Fruit fly (Drosophila melanogaster) whole organism, embryonic: ENCODE results near the gene CG32313.

Experiments used
- Asciz ChIP-seq: fragments of 200-800 bp; sonication (Bioruptor generic); optimal IDR thresholded peaks from 2 replicates; lab custom pipeline; 2017; ENCODE audit warnings: missing biosample characterization, mild to moderate bottlenecking, missing genetic modification characterization, missing genetic modification reagents
- BEAF-32 ChIP-seq: fragments of 200-800 bp; sonication (Bioruptor generic); optimal IDR thresholded peaks from 3 replicates; lab custom pipeline; 2017; ENCODE audit warnings: missing biosample characterization, missing genetic modification characterization, mild to moderate bottlenecking, moderate library complexity, missing genetic modification reagents
- CG11247 ChIP-seq: fragments of 200-800 bp; sonication (Bioruptor generic); IDR thresholded peaks from 2 replicates; pipeline ENCODE4 v1.3.6; 2022; ENCODE audit warnings: missing biosample characterization, missing genetic modification characterization
- CG13123 ChIP-seq: fragments of 200-800 bp; sonication (Bioruptor generic); optimal IDR thresholded peaks from 2 replicates; lab custom pipeline; 2016; ENCODE audit warnings: missing biosample characterization, missing genetic modification characterization
- CG15269 ChIP-seq: fragments of 200-800 bp; sonication (Bioruptor generic); optimal IDR thresholded peaks from 2 replicates; lab custom pipeline; 2018; ENCODE audit warnings: missing biosample characterization, mild to moderate bottlenecking, missing genetic modification characterization, moderate library complexity
- CG1602 ChIP-seq: fragments of 200-800 bp; sonication (Bioruptor generic); optimal IDR thresholded peaks from 3 replicates; lab custom pipeline; 2016; ENCODE audit warnings: missing biosample characterization, missing genetic modification characterization
- CG16813 ChIP-seq: fragments of 200-800 bp; sonication (Bioruptor generic); IDR thresholded peaks from 3 replicates; pipeline ENCODE4 v1.3.6; 2022; ENCODE audit warnings: missing biosample characterization, missing genetic modification characterization; ENCODE audit not compliant: partially characterized antibody
- CG17186 ChIP-seq: fragments of 200-800 bp; sonication (Bioruptor generic); optimal IDR thresholded peaks from 3 replicates; lab custom pipeline; 2017; ENCODE audit warnings: missing biosample characterization, missing genetic modification reagents, missing genetic modification characterization
- CG30020 ChIP-seq: fragments of 200-800 bp; optimal IDR thresholded peaks from 2 replicates; lab custom pipeline; 2019; ENCODE audit warnings: missing biosample characterization, mild to moderate bottlenecking, missing genetic modification characterization, moderate library complexity
- CG3281 ChIP-seq: fragments of 200-800 bp; sonication (Bioruptor generic); optimal IDR thresholded peaks from 3 replicates; lab custom pipeline; 2017; ENCODE audit warnings: missing biosample characterization, mild to moderate bottlenecking, missing genetic modification characterization
- CG34422 ChIP-seq: fragments of 200-800 bp; sonication (Bioruptor generic); IDR thresholded peaks from 3 replicates; pipeline ENCODE4 v1.3.6; 2022; ENCODE audit warnings: missing biosample characterization, missing genetic modification characterization
- CG3995 ChIP-seq: fragments of 200-800 bp; sonication (Bioruptor generic); optimal IDR thresholded peaks from 3 replicates; lab custom pipeline; 2016; ENCODE audit warnings: missing biosample characterization, missing genetic modification characterization
- CG4404 ChIP-seq: fragments of 200-800 bp; sonication (Bioruptor generic); IDR thresholded peaks from 2 replicates; pipeline ENCODE4 v1.3.6; 2022; ENCODE audit warnings: missing biosample characterization, missing genetic modification characterization
- CG6854 ChIP-seq: fragments of 200-800 bp; sonication (Bioruptor generic); optimal IDR thresholded peaks from 3 replicates; lab custom pipeline; 2017; ENCODE audit warnings: missing biosample characterization, mild to moderate bottlenecking, missing genetic modification characterization
- CG7556 ChIP-seq: fragments of 200-800 bp; sonication (Bioruptor generic); optimal IDR thresholded peaks from 2 replicates; lab custom pipeline; 2017; ENCODE audit warnings: missing biosample characterization, mild to moderate bottlenecking, missing genetic modification characterization
- CG7745 ChIP-seq: fragments of 200-800 bp; sonication (Bioruptor generic); optimal IDR thresholded peaks from 2 replicates; lab custom pipeline; 2018; ENCODE audit warnings: missing biosample characterization, mild to moderate bottlenecking, missing genetic modification characterization, moderate library complexity
- CG7786 ChIP-seq: fragments of 200-800 bp; sonication (Bioruptor generic); optimal IDR thresholded peaks from 2 replicates; lab custom pipeline; 2016; ENCODE audit warnings: missing biosample characterization, missing genetic modification characterization
- CG7987 ChIP-seq: fragments of 200-800 bp; sonication (Bioruptor generic); optimal IDR thresholded peaks from 2 replicates; lab custom pipeline; 2018; ENCODE audit warnings: missing biosample characterization, mild to moderate bottlenecking, missing genetic modification characterization, moderate library complexity
- CG8290 ChIP-seq, 3 experiments: fragments of 200-800 bp; sonication (Bioruptor generic); optimal IDR thresholded peaks; 2 replicates each; lab custom pipeline; 2016 to 2019; ENCODE audit warnings: missing biosample characterization in 3 of 3, missing genetic modification characterization in 3 of 3, mild to moderate bottlenecking in 2 of 3, moderate library complexity in 1 of 3
- CHES-1-like ChIP-seq: fragments of 200-800 bp; sonication (Bioruptor generic); optimal IDR thresholded peaks from 2 replicates; lab custom pipeline; 2016; ENCODE audit warnings: missing biosample characterization, missing genetic modification characterization
- D19A ChIP-seq: fragments of 200-800 bp; optimal IDR thresholded peaks from 3 replicates; lab custom pipeline; 2019; ENCODE audit warnings: missing biosample characterization, mild to moderate bottlenecking, missing genetic modification characterization, moderate library complexity
- E2f2 ChIP-seq: fragments of 200-800 bp; sonication (Bioruptor generic); IDR thresholded peaks from 2 replicates; pipeline ENCODE4 v1.3.6; 2022; ENCODE audit warnings: missing biosample characterization, missing genetic modification characterization
- Ets65A ChIP-seq: fragments of 200-800 bp; sonication (Bioruptor generic); peaks from one replicate; lab custom pipeline; 2016; ENCODE audit warnings: missing biosample characterization, missing genetic modification characterization
- Gsc ChIP-seq: fragments of 200-800 bp; sonication (Bioruptor generic); IDR thresholded peaks from 2 replicates; pipeline ENCODE4 v1.3.6; 2022; ENCODE audit warnings: missing biosample characterization, missing genetic modification characterization
- Hand ChIP-seq: fragments of 200-800 bp; sonication (Bioruptor generic); optimal IDR thresholded peaks from 2 replicates; lab custom pipeline; 2017; ENCODE audit warnings: mild to moderate bottlenecking, missing biosample characterization, missing genetic modification reagents, missing genetic modification characterization
- Hey ChIP-seq: fragments of 200-800 bp; sonication (Bioruptor generic); optimal IDR thresholded peaks from 3 replicates; lab custom pipeline; 2018; ENCODE audit warnings: missing biosample characterization, mild to moderate bottlenecking, missing genetic modification characterization
- HmgD ChIP-seq: fragments of 200-800 bp; sonication (Bioruptor generic); optimal IDR thresholded peaks from 3 replicates; lab custom pipeline; 2016; ENCODE audit warnings: missing biosample characterization, missing genetic modification characterization
- Hr51 ChIP-seq, 2 experiments: fragments of 200-800 bp; sonication (Bioruptor generic); optimal IDR thresholded peaks; 2 replicates in 1 of 2; 3 replicates in 1 of 2; lab custom pipeline; 2016 to 2018; ENCODE audit warnings: missing biosample characterization in 2 of 2, missing genetic modification characterization in 2 of 2, mild to moderate bottlenecking in 1 of 2, moderate library complexity in 1 of 2
- Lhr ChIP-seq: fragments of 200-800 bp; sonication (Bioruptor generic); optimal IDR thresholded peaks from 3 replicates; lab custom pipeline; 2017; ENCODE audit warnings: mild to moderate bottlenecking, missing biosample characterization, missing genetic modification reagents, missing genetic modification characterization
- Mes4 ChIP-seq: fragments of 200-800 bp; sonication (Bioruptor generic); optimal IDR thresholded peaks from 2 replicates; lab custom pipeline; 2016; ENCODE audit warnings: missing biosample characterization, missing genetic modification characterization
- NFAT ChIP-seq: fragments of 200-800 bp; sonication (Bioruptor generic); IDR thresholded peaks from 2 replicates; pipeline ENCODE4 v1.3.6; 2022; ENCODE audit warnings: missing biosample characterization, missing genetic modification characterization
- NfI ChIP-seq: fragments of 200-800 bp; sonication (Bioruptor generic); optimal IDR thresholded peaks from 3 replicates; lab custom pipeline; 2018; ENCODE audit warnings: missing biosample characterization, mild to moderate bottlenecking, missing genetic modification characterization, moderate library complexity
- Poxn ChIP-seq: fragments of 200-800 bp; sonication (Bioruptor generic); IDR thresholded peaks from 2 replicates; pipeline ENCODE4 v1.3.6; 2022; ENCODE audit warnings: missing biosample characterization, missing genetic modification characterization
- Sry-δ ChIP-seq: fragments of 200-800 bp; sonication (Bioruptor generic); optimal IDR thresholded peaks from 2 replicates; lab custom pipeline; 2016; ENCODE audit warnings: missing biosample characterization, missing genetic modification characterization
- TFAM ChIP-seq: fragments of 200-800 bp; sonication (Bioruptor generic); optimal IDR thresholded peaks from 2 replicates; lab custom pipeline; 2017; ENCODE audit warnings: missing biosample characterization, missing genetic modification characterization, inconsistent platforms
- bbx ChIP-seq: fragments of 200-800 bp; sonication (Bioruptor generic); IDR thresholded peaks from 2 replicates; pipeline ENCODE4 v1.3.6; 2022; ENCODE audit warnings: missing biosample characterization, missing genetic modification characterization; ENCODE audit not compliant: partially characterized antibody
- btn ChIP-seq: fragments of 200-800 bp; sonication (Bioruptor generic); optimal IDR thresholded peaks from 2 replicates; lab custom pipeline; 2016; ENCODE audit warnings: missing biosample characterization, missing genetic modification characterization
- chif ChIP-seq, 2 experiments: fragments of 200-800 bp; sonication (Bioruptor generic); optimal IDR thresholded peaks; 3 replicates each; lab custom pipeline; 2016; ENCODE audit warnings: missing biosample characterization in 2 of 2, missing genetic modification characterization in 2 of 2
- chm ChIP-seq: fragments of 200-800 bp; sonication (Bioruptor generic); IDR thresholded peaks from 2 replicates; pipeline ENCODE4 v1.3.6; 2022; ENCODE audit warnings: missing biosample characterization, missing genetic modification characterization
- cwo ChIP-seq: fragments of 200-800 bp; sonication (Bioruptor generic); optimal IDR thresholded peaks from 3 replicates; lab custom pipeline; 2017; ENCODE audit warnings: missing biosample characterization, missing genetic modification characterization, mild to moderate bottlenecking, moderate library complexity, missing genetic modification reagents
- dysf ChIP-seq: fragments of 200-800 bp; sonication (Bioruptor generic); IDR thresholded peaks from 3 replicates; pipeline ENCODE4 v1.3.6; 2022; ENCODE audit warnings: missing biosample characterization, missing genetic modification characterization
- emc ChIP-seq: fragments of 200-800 bp; sonication (Bioruptor generic); optimal IDR thresholded peaks from 2 replicates; lab custom pipeline; 2016; ENCODE audit warnings: missing biosample characterization, missing genetic modification characterization
- gfzf ChIP-seq: fragments of 200-800 bp; sonication (Bioruptor generic); optimal IDR thresholded peaks from 2 replicates; lab custom pipeline; 2016; ENCODE audit warnings: missing biosample characterization, mild to moderate bottlenecking, missing genetic modification characterization, moderate library complexity
- hb ChIP-seq: fragments of 200-800 bp; sonication (Bioruptor generic); IDR thresholded peaks from 3 replicates; pipeline ENCODE4 v1.3.6; 2022; ENCODE audit warnings: missing biosample characterization, missing genetic modification characterization; ENCODE audit not compliant: partially characterized antibody
- klu ChIP-seq: fragments of 200-800 bp; sonication (Bioruptor generic); IDR thresholded peaks from 2 replicates; pipeline ENCODE4 v1.3.6; 2022; ENCODE audit warnings: missing biosample characterization, missing genetic modification characterization
- sqz ChIP-seq: fragments of 200-800 bp; sonication (Bioruptor generic); optimal IDR thresholded peaks from 3 replicates; lab custom pipeline; 2018; ENCODE audit warnings: missing biosample characterization, mild to moderate bottlenecking, missing genetic modification characterization
- toy ChIP-seq: fragments of 200-800 bp; sonication (Bioruptor generic); IDR thresholded peaks from 2 replicates; pipeline ENCODE4 v1.3.6; 2022; ENCODE audit warnings: missing biosample characterization, missing genetic modification characterization
- tup ChIP-seq: fragments of 200-800 bp; sonication (Bioruptor generic); optimal IDR thresholded peaks from 2 replicates; lab custom pipeline; 2016; ENCODE audit warnings: missing biosample characterization, mild to moderate bottlenecking, missing genetic modification characterization, moderate library complexity
- unpg ChIP-seq: fragments of 200-800 bp; sonication (Bioruptor generic); optimal IDR thresholded peaks from 3 replicates; lab custom pipeline; 2018; ENCODE audit warnings: missing biosample characterization, mild to moderate bottlenecking, missing genetic modification characterization, moderate library complexity

The CG32313 gene

dm6 chr3L:1502086-1502893, 43.3 kb downstream of the CG32313 start, which contains the start of the genes hfp and Psa (continued):
- no peak for TF ChIP-seq Asciz (GFP tag; lab: Kevin White, UChicago)
- no peak for TF ChIP-seq Mes4 (GFP tag; lab: Kevin White, UChicago)
- TF ChIP-seq CG13123 (GFP tag; lab: Kevin White, UChicago), result no peak
- no peak for TF ChIP-seq Ets65A
- no peak for TF ChIP-seq HmgD (GFP tag; lab: Kevin White, UChicago)
- TF ChIP-seq gfzf, result peak; percentile 30
- no peak for TF ChIP-seq NFAT (GFP tag; lab: Robert Waterston, UW)
- peak; percentile 70 for TF ChIP-seq CG16813
- no peak for TF ChIP-seq CG1602 (GFP tag; lab: Kevin White, UChicago)
- TF ChIP-seq CHES-1-like (GFP tag; lab: Kevin White, UChicago), result no peak
- TF ChIP-seq CG17186 (GFP tag; lab: Kevin White, UChicago), result no peak
- TF ChIP-seq CG4404 (GFP tag; lab: Robert Waterston, UW), result no peak
- no peak for TF ChIP-seq emc (GFP tag; lab: Kevin White, UChicago)
- TF ChIP-seq CG30020, result no peak
- no peak for TF ChIP-seq btn (GFP tag; lab: Kevin White, UChicago)
- no peak for TF ChIP-seq dysf (GFP tag; lab: Robert Waterston, UW)
- no peak for TF ChIP-seq Hey
- TF ChIP-seq bbx (GFP tag; lab: Robert Waterston, UW), result peak; percentile 83
- no peak for TF ChIP-seq Hr51 (GFP tag; optimal IDR thresholded peaks at IDR 0.05; lab: Kevin White, UChicago)
- no peak for TF ChIP-seq CG7745 (tag; lab: Kevin White, UChicago)
- no peak for TF ChIP-seq NfI (GFP tag; lab: Kevin White, UChicago)
- no peak for TF ChIP-seq Hand (GFP tag; lab: Kevin White, UChicago)
- TF ChIP-seq Sry-δ (GFP tag; lab: Kevin White, UChicago), result peak; percentile 90
- TF ChIP-seq hb (GFP tag; lab: Robert Waterston, UW), result peak; percentile 70; the same call in 1 of the 3 replicates
- TF ChIP-seq klu (GFP tag; lab: Robert Waterston, UW), result no peak
- no peak for TF ChIP-seq CG3281
- no peak for TF ChIP-seq CG6854 (GFP tag; lab: Kevin White, UChicago)
- peak; percentile 18 for TF ChIP-seq D19A
- TF ChIP-seq TFAM (GFP tag; lab: Kevin White, UChicago), result no peak
- TF ChIP-seq CG3995 (GFP tag; lab: Kevin White, UChicago), result peak; percentile 90
- no peak for TF ChIP-seq Poxn (GFP tag; lab: Robert Waterston, UW)
- TF ChIP-seq CG8290 (GFP tag; optimal IDR thresholded peaks at IDR 0.05; lab: Kevin White, UChicago), result no peak
- TF ChIP-seq CG8290 (tag; optimal IDR thresholded peaks at IDR 0.05; lab: Kevin White, UChicago), result no peak
- TF ChIP-seq sqz (GFP tag; lab: Kevin White, UChicago), result no peak
- no peak for TF ChIP-seq CG15269 (tag; lab: Kevin White, UChicago)
- no peak for TF ChIP-seq cwo (GFP tag; lab: Kevin White, UChicago)
- no peak for TF ChIP-seq tup (GFP tag; lab: Kevin White, UChicago)
- no peak for TF ChIP-seq Lhr (GFP tag; lab: Kevin White, UChicago)
- peak; percentile 46; the same call in 1 of the 3 replicates for TF ChIP-seq CG34422 (GFP tag; lab: Robert Waterston, UW)
- no peak for TF ChIP-seq CG7786
- TF ChIP-seq chif (GFP tag; optimal IDR thresholded peaks at IDR 0.05; lab: Kevin White, UChicago), result no peak
- TF ChIP-seq toy (GFP tag; lab: Robert Waterston, UW), result no peak
- TF ChIP-seq Gsc (GFP tag; lab: Robert Waterston, UW), result no peak
- no peak for TF ChIP-seq unpg (GFP tag; lab: Kevin White, UChicago)
- no peak for TF ChIP-seq CG7987 (GFP tag; lab: Kevin White, UChicago)
- peak; percentile 83 for TF ChIP-seq E2f2
- TF ChIP-seq CG7556 (GFP tag; lab: Kevin White, UChicago), result no peak
- no peak; the same call in 1 of the 2 replicates for TF ChIP-seq chm (GFP tag; lab: Robert Waterston, UW)
- peak; percentile 60 for TF ChIP-seq BEAF-32 (GFP tag; lab: Kevin White, UChicago)
- no peak for TF ChIP-seq CG11247
